Worm (Caenorhabditis elegans) whole organism, L3 larva: ENCODE data around the gene spe-29.

Source experiments
- elt-3 ChIP-seq, 3 experiments: fragments of 150-350 bp in 1 of 3; sonication (generic microtip) in 2 of 3; optimal IDR thresholded peaks; 2 replicates in 2 of 3; 4 replicates in 1 of 3; lab custom pipeline; 2014 to 2017; ENCODE audit warnings: missing biosample characterization in 3 of 3, missing genetic modification characterization in 3 of 3
- fkh-10 ChIP-seq: sonication (generic microtip); optimal IDR thresholded peaks from 2 replicates; lab custom pipeline; 2017; ENCODE audit warnings: missing biosample characterization, missing genetic modification reagents, missing genetic modification characterization
- nhr-28 ChIP-seq: fragments of 150-350 bp; optimal IDR thresholded peaks from 2 replicates; lab custom pipeline; 2014; ENCODE audit warnings: missing biosample characterization, missing genetic modification characterization
- tbx-2 ChIP-seq: sonication (generic microtip); optimal IDR thresholded peaks from 2 replicates; lab custom pipeline; 2016; ENCODE audit warnings: mild to moderate bottlenecking, missing genetic modification characterization, missing compliant biosample characterization

DNA sequence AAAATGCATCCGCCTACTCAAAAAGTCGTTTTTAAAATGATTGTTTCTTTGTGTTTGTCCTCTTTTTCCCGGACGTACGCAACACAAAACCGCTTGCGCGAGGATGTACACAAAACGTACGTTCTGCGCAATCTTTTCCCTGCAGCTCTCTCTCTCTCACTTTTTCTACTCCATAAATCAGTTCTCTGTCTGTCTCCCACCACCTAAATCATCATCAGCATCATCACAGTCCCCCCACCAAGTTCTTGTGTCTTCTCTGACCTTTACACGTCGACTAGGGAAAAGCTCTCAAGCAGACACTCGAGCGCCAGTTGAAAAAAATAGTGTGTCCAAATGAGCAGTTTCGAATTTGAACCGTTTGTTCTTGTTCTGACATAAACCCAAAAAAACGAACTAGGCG is 10.6 kb downstream of the spe-29 start:
- TF ChIP-seq fkh-10 (GFP tag; lab: Kevin White, UChicago) (no peak), elt-3 (tag; optimal IDR thresholded peaks at IDR 0.05; lab: Kevin White, UChicago) (no peak), nhr-28 (tag; lab: Kevin White, UChicago) (no peak), tbx-2 (no peak)
